Fruit fly (Drosophila melanogaster) whole organism, embryonic: ENCODE results near the gene Bx.
A peak's percentile ranks its signal among the peaks of the same experiment; 100 is the strongest.

Experiments
- Adf1 ChIP-seq: fragments of 200-800 bp; sonication (Bioruptor generic); IDR thresholded peaks from 2 replicates; pipeline ENCODE4 v1.3.6; 2022; ENCODE audit warnings: missing biosample characterization, missing genetic modification characterization
- BEAF-32 ChIP-seq: fragments of 200-800 bp; sonication (Bioruptor generic); optimal IDR thresholded peaks from 3 replicates; lab custom pipeline; 2017; ENCODE audit warnings: missing biosample characterization, missing genetic modification characterization, mild to moderate bottlenecking, moderate library complexity, missing genetic modification reagents
- CG11696 ChIP-seq: fragments of 200-800 bp; sonication (Bioruptor generic); IDR thresholded peaks from 2 replicates; pipeline ENCODE4 v1.3.6; 2022; ENCODE audit warnings: missing biosample characterization, missing genetic modification characterization
- CG13287 ChIP-seq: fragments of 200-800 bp; sonication (Bioruptor generic); IDR thresholded peaks from 2 replicates; pipeline ENCODE4 v1.3.6; 2022; ENCODE audit warnings: missing biosample characterization, missing genetic modification characterization; ENCODE audit not compliant: partially characterized antibody
- CG17186 ChIP-seq: fragments of 200-800 bp; sonication (Bioruptor generic); optimal IDR thresholded peaks from 3 replicates; lab custom pipeline; 2017; ENCODE audit warnings: missing biosample characterization, missing genetic modification reagents, missing genetic modification characterization
- CG2116 ChIP-seq: fragments of 200-800 bp; sonication (Bioruptor generic); optimal IDR thresholded peaks from 3 replicates; lab custom pipeline; 2018; ENCODE audit warnings: missing biosample characterization, mild to moderate bottlenecking, missing genetic modification characterization
- CG2199 ChIP-seq: fragments of 200-800 bp; sonication (Bioruptor generic); IDR thresholded peaks from 3 replicates; pipeline ENCODE4 v1.3.6; 2022; ENCODE audit warnings: missing biosample characterization, missing genetic modification characterization
- CG33213 ChIP-seq: fragments of 200-800 bp; sonication (Bioruptor generic); optimal IDR thresholded peaks from 3 replicates; lab custom pipeline; 2016; ENCODE audit warnings: missing biosample characterization, missing genetic modification characterization
- CG42726 ChIP-seq: fragments of 200-800 bp; sonication (Bioruptor generic); IDR thresholded peaks from 2 replicates; pipeline ENCODE4 v1.3.6; 2022; ENCODE audit warnings: missing biosample characterization, missing genetic modification characterization; ENCODE audit not compliant: partially characterized antibody
- CG6272 ChIP-seq: fragments of 200-800 bp; sonication (Bioruptor generic); IDR thresholded peaks from 2 replicates; pipeline ENCODE4 v1.3.6; 2022; ENCODE audit warnings: missing biosample characterization, missing genetic modification characterization
- CG7357 ChIP-seq: fragments of 200-800 bp; sonication (Bioruptor generic); IDR thresholded peaks from 3 replicates; pipeline ENCODE4 v1.3.6; 2022; ENCODE audit warnings: missing biosample characterization, missing genetic modification characterization
- CG8924 ChIP-seq: fragments of 200-800 bp; optimal IDR thresholded peaks from 3 replicates; lab custom pipeline; 2019; ENCODE audit warnings: missing biosample characterization, mild to moderate bottlenecking, missing genetic modification characterization, moderate library complexity
- CTCF ChIP-seq: fragments of 200-800 bp; sonication (Bioruptor generic); optimal IDR thresholded peaks from 2 replicates; lab custom pipeline; 2017; ENCODE audit warnings: missing biosample characterization, mild to moderate bottlenecking, missing genetic modification characterization, moderate library complexity
- Dek ChIP-seq: fragments of 200-800 bp; sonication (Bioruptor generic); optimal IDR thresholded peaks from 3 replicates; lab custom pipeline; 2019; ENCODE audit warnings: missing biosample characterization, mild to moderate bottlenecking, missing genetic modification characterization, moderate library complexity
- Doc2 ChIP-seq: fragments of 200-800 bp; sonication (Bioruptor generic); IDR thresholded peaks from 2 replicates; pipeline ENCODE4 v1.3.6; 2022; ENCODE audit warnings: missing biosample characterization, missing genetic modification characterization
- Dp ChIP-seq: fragments of 200-800 bp; sonication (Bioruptor generic); optimal IDR thresholded peaks from 2 replicates; lab custom pipeline; 2018; ENCODE audit warnings: missing biosample characterization, mild to moderate bottlenecking, missing genetic modification characterization, moderate library complexity
- Dref ChIP-seq: fragments of 200-800 bp; sonication (Bioruptor generic); IDR thresholded peaks from 2 replicates; pipeline ENCODE4 v1.3.6; 2022; ENCODE audit warnings: missing biosample characterization, missing genetic modification characterization
- Ets65A ChIP-seq: fragments of 200-800 bp; sonication (Bioruptor generic); peaks from one replicate; lab custom pipeline; 2016; ENCODE audit warnings: missing biosample characterization, missing genetic modification characterization
- Ets97D ChIP-seq: fragments of 200-800 bp; sonication (Bioruptor generic); optimal IDR thresholded peaks from 3 replicates; lab custom pipeline; 2016; ENCODE audit warnings: missing biosample characterization, missing genetic modification characterization
- Fer1 ChIP-seq: fragments of 200-800 bp; sonication (Bioruptor generic); optimal IDR thresholded peaks from 2 replicates; lab custom pipeline; 2017; ENCODE audit warnings: missing biosample characterization, mild to moderate bottlenecking, missing genetic modification characterization
- Fer2 ChIP-seq: fragments of 200-800 bp; sonication (Bioruptor generic); optimal IDR thresholded peaks from 2 replicates; lab custom pipeline; 2018; ENCODE audit warnings: missing biosample characterization, mild to moderate bottlenecking, missing genetic modification characterization, moderate library complexity
- Gsc ChIP-seq: fragments of 200-800 bp; sonication (Bioruptor generic); IDR thresholded peaks from 2 replicates; pipeline ENCODE4 v1.3.6; 2022; ENCODE audit warnings: missing biosample characterization, missing genetic modification characterization
- HmgZ ChIP-seq: fragments of 200-800 bp; sonication (Bioruptor generic); optimal IDR thresholded peaks from 2 replicates; lab custom pipeline; 2018; ENCODE audit warnings: missing biosample characterization, mild to moderate bottlenecking, missing genetic modification characterization
- Hmr ChIP-seq: fragments of 200-800 bp; sonication (Bioruptor generic); optimal IDR thresholded peaks from 3 replicates; lab custom pipeline; 2017; ENCODE audit warnings: mild to moderate bottlenecking, missing biosample characterization, missing genetic modification reagents, missing genetic modification characterization
- Lhr ChIP-seq: fragments of 200-800 bp; sonication (Bioruptor generic); optimal IDR thresholded peaks from 3 replicates; lab custom pipeline; 2017; ENCODE audit warnings: mild to moderate bottlenecking, missing biosample characterization, missing genetic modification reagents, missing genetic modification characterization
- Max ChIP-seq: fragments of 200-800 bp; sonication (Bioruptor generic); optimal IDR thresholded peaks from 2 replicates; lab custom pipeline; 2016; ENCODE audit warnings: missing biosample characterization, mild to moderate bottlenecking, missing genetic modification characterization
- Nf-YC ChIP-seq: fragments of 200-800 bp; optimal IDR thresholded peaks from 3 replicates; lab custom pipeline; 2019; ENCODE audit warnings: missing biosample characterization, mild to moderate bottlenecking, missing genetic modification characterization, moderate library complexity
- Pdp1 ChIP-seq, 2 experiments: fragments of 200-800 bp; sonication (Bioruptor generic); optimal IDR thresholded peaks; 3 replicates each; lab custom pipeline; 2016; ENCODE audit warnings: missing biosample characterization in 2 of 2, missing genetic modification characterization in 2 of 2, mild to moderate bottlenecking in 1 of 2, moderate library complexity in 1 of 2
- Ptx1 ChIP-seq: fragments of 200-800 bp; sonication (Bioruptor generic); IDR thresholded peaks from 2 replicates; pipeline ENCODE4 v1.3.6; 2022; ENCODE audit warnings: missing biosample characterization, missing genetic modification characterization
- Rfx ChIP-seq: fragments of 200-800 bp; sonication (Bioruptor generic); IDR thresholded peaks from 2 replicates; pipeline ENCODE4 v1.3.6; 2022; ENCODE audit warnings: missing biosample characterization, missing genetic modification characterization
- YL-1 ChIP-seq: fragments of 200-800 bp; sonication (Bioruptor generic); optimal IDR thresholded peaks from 3 replicates; lab custom pipeline; 2017; ENCODE audit warnings: missing biosample characterization, mild to moderate bottlenecking, missing genetic modification characterization
- caup ChIP-seq: fragments of 200-800 bp; sonication (Bioruptor generic); optimal IDR thresholded peaks from 3 replicates; lab custom pipeline; 2017; ENCODE audit warnings: missing biosample characterization, mild to moderate bottlenecking, missing genetic modification characterization, moderate library complexity; ENCODE audit not compliant: severe bottlenecking
- dati ChIP-seq: fragments of 200-800 bp; sonication (Bioruptor generic); IDR thresholded peaks from 2 replicates; pipeline ENCODE4 v1.3.6; 2022; ENCODE audit warnings: missing biosample characterization, missing genetic modification characterization
- emc ChIP-seq: fragments of 200-800 bp; sonication (Bioruptor generic); optimal IDR thresholded peaks from 2 replicates; lab custom pipeline; 2016; ENCODE audit warnings: missing biosample characterization, missing genetic modification characterization
- ewg ChIP-seq: fragments of 200-800 bp; sonication (Bioruptor generic); optimal IDR thresholded peaks from 3 replicates; lab custom pipeline; 2017; ENCODE audit warnings: mild to moderate bottlenecking, missing biosample characterization, missing genetic modification reagents, missing genetic modification characterization
- fd3F ChIP-seq: fragments of 200-800 bp; sonication (Bioruptor generic); optimal IDR thresholded peaks from 2 replicates; lab custom pipeline; 2018; ENCODE audit warnings: missing biosample characterization, mild to moderate bottlenecking, missing genetic modification characterization, moderate library complexity
- ftz-f1 ChIP-seq: fragments of 200-800 bp; sonication (Bioruptor generic); optimal IDR thresholded peaks from 2 replicates; lab custom pipeline; 2016; ENCODE audit warnings: missing biosample characterization, missing genetic modification characterization
- gfzf ChIP-seq: fragments of 200-800 bp; sonication (Bioruptor generic); optimal IDR thresholded peaks from 2 replicates; lab custom pipeline; 2016; ENCODE audit warnings: missing biosample characterization, mild to moderate bottlenecking, missing genetic modification characterization, moderate library complexity
- gro ChIP-seq: fragments of 200-800 bp; sonication (Bioruptor generic); optimal IDR thresholded peaks from 2 replicates; lab custom pipeline; 2016; ENCODE audit warnings: missing biosample characterization, missing genetic modification characterization
- gsb ChIP-seq: fragments of 200-800 bp; sonication (Bioruptor generic); IDR thresholded peaks from 2 replicates; pipeline ENCODE4 v1.3.6; 2022; ENCODE audit warnings: missing biosample characterization, missing genetic modification characterization
- hkb ChIP-seq, 2 experiments: fragments of 200-800 bp in 1 of 2; fragments of >200 bp in 1 of 2; sonication (Bioruptor generic) in 1 of 2; IDR thresholded peaks in 1 of 2; optimal IDR thresholded peaks in 1 of 2; 2 replicates each; pipeline versions ENCODE4 v1.3.6 to Lab custom; 2017 to 2022; ENCODE audit warnings: missing biosample characterization in 1 of 2, missing genetic modification characterization in 1 of 2
- inv ChIP-seq: fragments of 200-800 bp; sonication (Bioruptor generic); IDR thresholded peaks from 2 replicates; pipeline ENCODE4 v1.3.6; 2022; ENCODE audit warnings: missing biosample characterization, missing genetic modification characterization; ENCODE audit not compliant: partially characterized antibody
- pita ChIP-seq: fragments of 200-800 bp; sonication (Bioruptor generic); optimal IDR thresholded peaks from 2 replicates; lab custom pipeline; 2017; ENCODE audit warnings: missing biosample characterization, mild to moderate bottlenecking, missing genetic modification characterization
- pros ChIP-seq: fragments of 200-800 bp; sonication (Bioruptor generic); optimal IDR thresholded peaks from 3 replicates; lab custom pipeline; 2019; ENCODE audit warnings: missing biosample characterization, mild to moderate bottlenecking, missing genetic modification characterization, moderate library complexity
- rib ChIP-seq: fragments of 200-800 bp; sonication (Bioruptor generic); IDR thresholded peaks from 2 replicates; pipeline ENCODE4 v1.3.6; 2022; ENCODE audit warnings: missing biosample characterization, missing genetic modification characterization
- sens ChIP-seq: fragments of 200-800 bp; sonication (Bioruptor generic); peaks from one replicate; lab custom pipeline; 2016; ENCODE audit warnings: missing biosample characterization, missing genetic modification characterization
- sqz ChIP-seq: fragments of 200-800 bp; sonication (Bioruptor generic); optimal IDR thresholded peaks from 3 replicates; lab custom pipeline; 2018; ENCODE audit warnings: missing biosample characterization, mild to moderate bottlenecking, missing genetic modification characterization
- trem ChIP-seq: fragments of 200-800 bp; optimal IDR thresholded peaks from 3 replicates; lab custom pipeline; 2019; ENCODE audit warnings: missing biosample characterization, mild to moderate bottlenecking, missing genetic modification characterization, moderate library complexity

The Bx gene

dm6 chrX:18515205-18515921 lies at the start of gene Bx, which contains the start of gene HisRS:
Bx (plus strand) TSS chrX:18515428.
HisRS (plus strand) TSS chrX:18515428.
- TF ChIP-seq Fer1 (GFP tag; lab: Kevin White, UChicago) (peak; percentile 24), fd3F (no peak), CG8924 (tag; lab: Kevin White, UChicago) (peak; percentile 19), BEAF-32 (GFP tag; lab: Kevin White, UChicago) (peak; percentile 50), pros (GFP tag; lab: Kevin White, UChicago) (peak; percentile 29), Fer2 (tag; lab: Kevin White, UChicago) (no peak), ftz-f1 (GFP tag; lab: Kevin White, UChicago) (peak; percentile 38), trem (tag; lab: Kevin White, UChicago) (peak; percentile 9), Ptx1 (0 out of 2 replicates have a peak, but pooled peaks have one; percentile 6), Dp (GFP tag; lab: Kevin White, UChicago) (peak; percentile 39), CG33213 (peak; percentile 51), Doc2 (GFP tag; lab: Robert Waterston, UW) (no peak), gro (GFP tag; lab: Kevin White, UChicago) (peak; percentile 37), Ets65A (no peak), YL-1 (GFP tag; lab: Kevin White, UChicago) (peak; percentile 19), Max (GFP tag; lab: Kevin White, UChicago) (peak; percentile 63), inv (GFP tag; lab: Robert Waterston, UW) (0 out of 2 replicates have a peak, but pooled peaks have one; percentile 8), dati (GFP tag; lab: Robert Waterston, UW) (0 out of 2 replicates have a peak, but pooled peaks have one; percentile 15), Dek (peak; percentile 14), CG6272 (no peak), CG17186 (peak; percentile 70), emc (GFP tag; lab: Kevin White, UChicago) (no peak), Dref (peak; percentile 49), Nf-YC (tag; lab: Kevin White, UChicago) (no peak), Hmr (peak; percentile 38), CG2116 (GFP tag; lab: Kevin White, UChicago) (peak; percentile 25), gfzf (GFP tag; lab: Kevin White, UChicago) (peak; percentile 82), Adf1 (GFP tag; lab: Robert Waterston, UW) (peak; percentile 42), CTCF (GFP tag; lab: Kevin White, UChicago) (peak; percentile 80), CG7357 (GFP tag; lab: Robert Waterston, UW) (no peak), caup (GFP tag; lab: Kevin White, UChicago) (peak; percentile 10), gsb (no peak), Rfx (peak; percentile 38), rib (peak; percentile 95), Gsc (GFP tag; lab: Robert Waterston, UW) (no peak), CG13287 (GFP tag; lab: Robert Waterston, UW) (peak; percentile 36; the same call in 1 of the 2 replicates), sqz (GFP tag; lab: Kevin White, UChicago) (peak; percentile 94), Pdp1 (GFP tag; optimal IDR thresholded peaks at IDR 0.05; lab: Kevin White, UChicago) (peak in 1 of 2 experiments; percentile 29), CG11696 (no peak), hkb (optimal IDR thresholded peaks at IDR 0.05; lab: Kevin White, UChicago) (no peak), hkb (GFP tag; IDR thresholded peaks at IDR 0.05; lab: Robert Waterston, UW) (0 out of 2 replicates have a peak, but pooled peaks have one; percentile 26), CG42726 (GFP tag; lab: Robert Waterston, UW) (peak; percentile 59), sens (GFP tag; lab: Kevin White, UChicago) (peak; percentile 67), Lhr (GFP tag; lab: Kevin White, UChicago) (peak; percentile 73), CG2199 (GFP tag; lab: Robert Waterston, UW) (peak; percentile 38; the same call in 1 of the 3 replicates), HmgZ (peak; percentile 50), ewg (GFP tag; lab: Kevin White, UChicago) (peak; percentile 14), Ets97D (GFP tag; lab: Kevin White, UChicago) (peak; percentile 64), pita (GFP tag; lab: Kevin White, UChicago) (peak; percentile 77)
